Fruit fly (Drosophila melanogaster): ENCODE data around the gene 140up.

140up gene

dm6 chr3R:14151840-14152239 is 26.5 kb upstream of the 140up start, which contains the start of gene CG14355:
TSS of gene CG14355 (minus strand) at chr3R:14151940.
- TF ChIP-seq Clk (GFP tag; optimal IDR thresholded peaks at IDR 0.05) (no peak), CG11617 (GFP tag; optimal IDR thresholded peaks at IDR 0.05) (no peak), CG7045 (GFP tag; optimal IDR thresholded peaks at IDR 0.05) (no peak), tj (GFP tag; optimal IDR thresholded peaks at IDR 0.05) (no peak), kay (GFP tag; ENCODE audit: borderline replicate concordance) (no peak), CG12768 (GFP tag; optimal IDR thresholded peaks at IDR 0.05) (no peak), Crg-1 (GFP tag; optimal IDR thresholded peaks at IDR 0.05) (no peak), bab1 (GFP tag; optimal IDR thresholded peaks at IDR 0.05) (no peak), pad (GFP tag; optimal IDR thresholded peaks at IDR 0.05) (no peak), CG33017 (tag; optimal IDR thresholded peaks at IDR 0.05) (no peak), Hr96 (GFP tag; optimal IDR thresholded peaks at IDR 0.05) (no peak), ovo (GFP tag; optimal IDR thresholded peaks at IDR 0.05) (no peak), CG7101 (tag; optimal IDR thresholded peaks at IDR 0.05) (no peak), cic (GFP tag; optimal IDR thresholded peaks at IDR 0.05) (no peak), Mnt (GFP tag; optimal IDR thresholded peaks at IDR 0.05) (no peak)

- TF ChIP-seq CG33017 (tag; optimal IDR thresholded peaks at IDR 0.05) (no peak), CG7101 (tag; optimal IDR thresholded peaks at IDR 0.05) (no peak), toe (GFP tag; optimal IDR thresholded peaks at IDR 0.05) (no peak), Clk (GFP tag; optimal IDR thresholded peaks at IDR 0.05) (no peak), CG12768 (GFP tag; optimal IDR thresholded peaks at IDR 0.05) (no peak), pad (GFP tag; optimal IDR thresholded peaks at IDR 0.05) (no peak), tj (GFP tag; optimal IDR thresholded peaks at IDR 0.05) (no peak), CG5204 (GFP tag; optimal IDR thresholded peaks at IDR 0.05) (no peak), Crg-1 (GFP tag; optimal IDR thresholded peaks at IDR 0.05) (no peak), CG7045 (GFP tag; optimal IDR thresholded peaks at IDR 0.05) (no peak), ovo (GFP tag; optimal IDR thresholded peaks at IDR 0.05) (no peak), cnc (optimal IDR thresholded peaks at IDR 0.05) (no peak), Hr96 (GFP tag; optimal IDR thresholded peaks at IDR 0.05) (no peak), CG14711 (tag; optimal IDR thresholded peaks at IDR 0.05) (no peak), CG1620 (GFP tag; optimal IDR thresholded peaks at IDR 0.05) (no peak), kay (GFP tag; ENCODE audit: borderline replicate concordance) (no peak)
Measured at dm6 chr3R:14140912-14141311, 15.6 kb upstream of the 140up start.

- TF ChIP-seq cic (GFP tag; optimal IDR thresholded peaks at IDR 0.05) (no peak), bab1 (GFP tag; optimal IDR thresholded peaks at IDR 0.05) (no peak), CG5204 (GFP tag; optimal IDR thresholded peaks at IDR 0.05) (no peak), tj (GFP tag; optimal IDR thresholded peaks at IDR 0.05) (no peak), CG7045 (GFP tag; optimal IDR thresholded peaks at IDR 0.05) (no peak), CG11617 (GFP tag; optimal IDR thresholded peaks at IDR 0.05) (no peak), cnc (optimal IDR thresholded peaks at IDR 0.05) (no peak), CG14711 (tag; optimal IDR thresholded peaks at IDR 0.05) (no peak), pad (GFP tag; optimal IDR thresholded peaks at IDR 0.05) (no peak), CG1620 (GFP tag; optimal IDR thresholded peaks at IDR 0.05) (no peak), CG7101 (tag; optimal IDR thresholded peaks at IDR 0.05) (no peak), Mnt (GFP tag; optimal IDR thresholded peaks at IDR 0.05) (no peak), toe (GFP tag; optimal IDR thresholded peaks at IDR 0.05) (no peak), Crg-1 (GFP tag; optimal IDR thresholded peaks at IDR 0.05) (no peak), ovo (GFP tag; optimal IDR thresholded peaks at IDR 0.05) (no peak), Clk (GFP tag; optimal IDR thresholded peaks at IDR 0.05) (no peak), CG12768 (GFP tag; optimal IDR thresholded peaks at IDR 0.05) (no peak), CG33017 (tag; optimal IDR thresholded peaks at IDR 0.05) (no peak), kay (GFP tag; ENCODE audit: borderline replicate concordance) (no peak)
Measured at dm6 chr3R:14131972-14132371, 6.6 kb upstream of the 140up start, which contains the start of gene CG14356. TSS of gene CG14356 (minus strand) at chr3R:14132072.

DNA sequence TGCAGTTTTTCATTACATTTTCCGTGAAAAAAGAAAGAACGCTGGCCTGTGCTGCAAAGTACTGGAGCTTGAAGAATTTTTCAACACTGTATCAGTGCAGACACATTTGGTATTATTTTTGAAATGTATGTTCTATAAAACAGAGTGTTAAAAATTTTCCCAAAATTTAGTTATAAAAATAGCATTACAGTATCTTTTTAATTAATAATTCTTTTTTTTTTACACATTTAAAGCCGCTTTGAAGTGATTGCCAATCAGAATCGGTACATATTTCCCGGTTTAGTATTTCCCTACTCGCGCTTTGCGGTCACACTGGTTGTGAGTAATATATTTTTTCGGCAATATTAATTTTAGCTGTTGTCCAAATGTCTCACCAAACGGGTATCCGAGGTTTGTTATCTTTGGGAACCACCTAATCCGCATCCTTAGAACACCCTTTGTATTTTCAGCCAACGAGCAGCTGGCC is 3.0 kb downstream of the 140up start, which contains the start of the genes Abi and twf:
TSS of gene Abi (minus strand) at position 74 of the 466 bp plus-strand sequence.
TSS of gene twf (plus strand) at position 308 of the 466 bp plus-strand sequence.
- peak; percentile 66 for TF ChIP-seq toe (GFP tag; optimal IDR thresholded peaks at IDR 0.05)
- TF ChIP-seq CG14711 (tag; optimal IDR thresholded peaks at IDR 0.05), result peak; percentile 79
- TF ChIP-seq Mnt (GFP tag; optimal IDR thresholded peaks at IDR 0.05), result peak; percentile 66
- TF ChIP-seq CG12768 (GFP tag; optimal IDR thresholded peaks at IDR 0.05), result peak; percentile 69
- peak; percentile 86 for TF ChIP-seq CG1620 (GFP tag; optimal IDR thresholded peaks at IDR 0.05)
- peak; percentile 56 for TF ChIP-seq ovo (GFP tag; optimal IDR thresholded peaks at IDR 0.05)
- TF ChIP-seq tj (GFP tag; optimal IDR thresholded peaks at IDR 0.05), result peak; percentile 28
- TF ChIP-seq CG7101 (tag; optimal IDR thresholded peaks at IDR 0.05), result peak; percentile 79
- TF ChIP-seq CG7045 (GFP tag; optimal IDR thresholded peaks at IDR 0.05), result peak; percentile 50
- TF ChIP-seq CG5204 (GFP tag; optimal IDR thresholded peaks at IDR 0.05), result peak; percentile 79
- peak; percentile 54 for TF ChIP-seq CG11617 (GFP tag; optimal IDR thresholded peaks at IDR 0.05)
- peak; percentile 68 for TF ChIP-seq bab1 (GFP tag; optimal IDR thresholded peaks at IDR 0.05)
- peak; percentile 86 for TF ChIP-seq Crg-1 (GFP tag; optimal IDR thresholded peaks at IDR 0.05)
- TF ChIP-seq kay (GFP tag; ENCODE audit: borderline replicate concordance), result peak; percentile 93
- TF ChIP-seq cnc (optimal IDR thresholded peaks at IDR 0.05), result no peak
- peak; percentile 33 for TF ChIP-seq cic (GFP tag; optimal IDR thresholded peaks at IDR 0.05)
- TF ChIP-seq Clk (GFP tag; optimal IDR thresholded peaks at IDR 0.05), result no peak
- TF ChIP-seq pad (GFP tag; optimal IDR thresholded peaks at IDR 0.05), result peak; percentile 67
- TF ChIP-seq Hr96 (GFP tag; optimal IDR thresholded peaks at IDR 0.05), result peak; percentile 50
- peak; percentile 43 for TF ChIP-seq CG33017 (tag; optimal IDR thresholded peaks at IDR 0.05)

DNA sequence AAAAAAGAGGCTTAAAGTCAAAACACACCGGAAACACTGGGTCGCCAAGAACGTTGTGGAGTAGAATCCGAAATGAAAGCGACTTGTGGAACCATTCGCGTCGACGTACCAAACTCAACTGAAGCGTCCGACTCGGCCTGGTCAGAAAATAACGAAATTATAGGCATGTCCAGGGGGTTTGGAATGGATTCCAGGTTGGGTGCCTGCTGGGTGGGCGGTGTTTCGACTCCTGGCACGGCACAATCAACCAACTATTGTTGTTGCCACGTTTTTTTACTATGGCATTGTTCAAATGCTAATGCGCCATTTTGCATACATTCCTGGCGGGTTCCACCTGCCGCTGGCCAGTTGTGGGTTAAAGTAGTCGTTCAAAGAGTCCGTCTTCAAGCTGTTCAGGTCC is 7.0 kb downstream of the 140up start, which contains the start of gene Kif19A:
TSS of gene Kif19A (minus strand) at position 101 of the 400 bp plus-strand sequence.
- TF ChIP-seq cnc (optimal IDR thresholded peaks at IDR 0.05) (no peak), CG11617 (GFP tag; optimal IDR thresholded peaks at IDR 0.05) (no peak), ovo (GFP tag; optimal IDR thresholded peaks at IDR 0.05) (no peak), Clk (GFP tag; optimal IDR thresholded peaks at IDR 0.05) (no peak), Hr96 (GFP tag; optimal IDR thresholded peaks at IDR 0.05) (no peak), tj (GFP tag; optimal IDR thresholded peaks at IDR 0.05) (no peak), pad (GFP tag; optimal IDR thresholded peaks at IDR 0.05) (no peak), CG5204 (GFP tag; optimal IDR thresholded peaks at IDR 0.05) (no peak), kay (GFP tag; ENCODE audit: borderline replicate concordance) (no peak), CG7101 (tag; optimal IDR thresholded peaks at IDR 0.05) (no peak), Mnt (GFP tag; optimal IDR thresholded peaks at IDR 0.05) (no peak), cic (GFP tag; optimal IDR thresholded peaks at IDR 0.05) (no peak), CG7045 (GFP tag; optimal IDR thresholded peaks at IDR 0.05) (no peak), toe (GFP tag; optimal IDR thresholded peaks at IDR 0.05) (no peak), bab1 (GFP tag; optimal IDR thresholded peaks at IDR 0.05) (no peak), CG12768 (GFP tag; optimal IDR thresholded peaks at IDR 0.05) (no peak), CG14711 (tag; optimal IDR thresholded peaks at IDR 0.05) (no peak), CG1620 (GFP tag; optimal IDR thresholded peaks at IDR 0.05) (no peak), CG33017 (tag; optimal IDR thresholded peaks at IDR 0.05) (no peak)

Measured in whole organism, adult.